Worm (Caenorhabditis elegans) whole organism, L1 larva: Measurements from ENCODE around the gene Y45F10D.7.

Source experiments
- C16A3.4 ChIP-seq: fragments of 150-350 bp; optimal IDR thresholded peaks from 2 replicates; lab custom pipeline; 2014; ENCODE audit warnings: missing biosample characterization, missing genetic modification characterization
- C34B4.2 ChIP-seq: sonication (generic microtip); optimal IDR thresholded peaks from 2 replicates; lab custom pipeline; 2017; ENCODE audit warnings: mild to moderate bottlenecking, missing genetic modification characterization, missing compliant biosample characterization
- F16B12.6 ChIP-seq: fragments of 150-350 bp; optimal IDR thresholded peaks from 2 replicates; lab custom pipeline; 2014; ENCODE audit warnings: missing biosample characterization, missing genetic modification characterization
- alr-1 ChIP-seq: fragments of 200-800 bp; sonication (Bioruptor generic); optimal IDR thresholded peaks from 2 replicates; lab custom pipeline; 2018; ENCODE audit warnings: borderline replicate concordance, mild to moderate bottlenecking, missing genetic modification characterization, missing compliant biosample characterization
- aly-2 ChIP-seq: fragments of 150-350 bp; optimal IDR thresholded peaks from 2 replicates; lab custom pipeline; 2014; ENCODE audit warnings: missing biosample characterization, missing genetic modification characterization
- ama-1 ChIP-seq: fragments of 150-350 bp; optimal IDR thresholded peaks from 2 replicates; lab custom pipeline; 2014
- ceh-8 ChIP-seq: fragments of 200-800 bp; sonication (Bioruptor generic); optimal IDR thresholded peaks from 2 replicates; lab custom pipeline; 2018; ENCODE audit warnings: mild to moderate bottlenecking, missing genetic modification characterization, moderate library complexity, missing compliant biosample characterization
- ceh-82 ChIP-seq, 3 experiments: fragments of 150-350 bp in 1 of 3; sonication (generic microtip) in 2 of 3; optimal IDR thresholded peaks; 2 replicates each; lab custom pipeline; 2014 to 2017; ENCODE audit warnings: missing biosample characterization in 3 of 3, missing genetic modification characterization in 3 of 3
- ceh-90 ChIP-seq: sonication (generic microtip); optimal IDR thresholded peaks from 2 replicates; lab custom pipeline; 2016; ENCODE audit warnings: missing genetic modification characterization, missing compliant biosample characterization
- dpl-1 ChIP-seq, 3 experiments: fragments of 150-350 bp in 2 of 3; sonication (generic microtip) in 1 of 3; optimal IDR thresholded peaks; 2 replicates each; lab custom pipeline; 2014 to 2017; ENCODE audit warnings: missing biosample characterization in 3 of 3, missing genetic modification characterization in 3 of 3, missing genetic modification reagents in 3 of 3
- dsc-1 ChIP-seq: sonication (generic microtip); optimal IDR thresholded peaks from 2 replicates; lab custom pipeline; 2016; ENCODE audit warnings: mild to moderate bottlenecking, missing genetic modification characterization, missing compliant biosample characterization
- efl-1 ChIP-seq, 4 experiments: fragments of 150-350 bp; optimal IDR thresholded peaks in 3 of 4; peaks in 1 of 4; 1 replicate in 1 of 4; 2 replicates in 3 of 4; lab custom pipeline; 2014; ENCODE audit warnings: missing biosample characterization in 2 of 4, missing genetic modification characterization in 2 of 4, missing genetic modification reagents in 2 of 4
- egl-13 ChIP-seq: sonication (generic microtip); optimal IDR thresholded peaks from 2 replicates; lab custom pipeline; 2016; ENCODE audit warnings: missing genotype, missing genetic modification reagents, missing genetic modification characterization, missing compliant biosample characterization
- elt-2 ChIP-seq: sonication (generic microtip); optimal IDR thresholded peaks from 2 replicates; lab custom pipeline; 2016; ENCODE audit warnings: missing genetic modification characterization, mild to moderate bottlenecking, inconsistent platforms, missing compliant biosample characterization, missing genetic modification reagents
- elt-3 ChIP-seq, 6 experiments: fragments of 150-350 bp in 1 of 6; sonication (generic microtip); optimal IDR thresholded peaks; 2 replicates each; lab custom pipeline; 2017 to 2018; ENCODE audit warnings: missing biosample characterization in 6 of 6, missing genetic modification characterization in 6 of 6, inconsistent platforms in 1 of 6
- fkh-10 ChIP-seq: sonication (generic microtip); optimal IDR thresholded peaks from 2 replicates; lab custom pipeline; 2017; ENCODE audit warnings: missing biosample characterization, missing genetic modification reagents, missing genetic modification characterization
- fkh-8 ChIP-seq: sonication (generic microtip); optimal IDR thresholded peaks from 2 replicates; lab custom pipeline; 2016; ENCODE audit warnings: mild to moderate bottlenecking, missing genetic modification characterization, missing compliant biosample characterization
- fos-1 ChIP-seq: fragments of 150-350 bp; optimal IDR thresholded peaks from 2 replicates; lab custom pipeline; 2014; ENCODE audit warnings: missing biosample characterization, missing genetic modification characterization
- hlh-17 ChIP-seq: fragments of 200-800 bp; sonication (Bioruptor generic); optimal IDR thresholded peaks from 2 replicates; lab custom pipeline; 2018; ENCODE audit warnings: missing genetic modification characterization, mild to moderate bottlenecking, missing compliant biosample characterization, moderate library complexity, borderline replicate concordance
- hlh-4 ChIP-seq: sonication (generic microtip); optimal IDR thresholded peaks from 2 replicates; lab custom pipeline; 2016; ENCODE audit warnings: mild to moderate bottlenecking, missing genetic modification characterization, missing compliant biosample characterization
- irx-1 ChIP-seq: sonication (generic microtip); optimal IDR thresholded peaks from 2 replicates; lab custom pipeline; 2016; ENCODE audit warnings: missing genetic modification characterization, missing compliant biosample characterization
- lin-13 ChIP-seq: fragments of 150-350 bp; optimal IDR thresholded peaks from 2 replicates; lab custom pipeline; 2014; ENCODE audit warnings: missing biosample characterization, missing genetic modification reagents, missing genetic modification characterization
- lin-15B ChIP-seq: fragments of 150-350 bp; sonication (generic microtip); optimal IDR thresholded peaks from 3 replicates; lab custom pipeline; 2014; ENCODE audit warnings: missing biosample characterization, missing genetic modification characterization
- lir-3 ChIP-seq: sonication (generic microtip); optimal IDR thresholded peaks from 2 replicates; lab custom pipeline; 2016; ENCODE audit warnings: mild to moderate bottlenecking, missing genetic modification characterization, moderate library complexity, missing compliant biosample characterization; ENCODE audit not compliant: poor library complexity
- lsy-2 ChIP-seq, 2 experiments: fragments of 150-350 bp; optimal IDR thresholded peaks; 2 replicates each; lab custom pipeline; 2014; ENCODE audit warnings: missing biosample characterization in 2 of 2, missing genetic modification characterization in 2 of 2
- mef-2 ChIP-seq: fragments of 150-350 bp; optimal IDR thresholded peaks from 2 replicates; lab custom pipeline; 2014; ENCODE audit warnings: missing biosample characterization, missing genetic modification characterization
- mep-1 ChIP-seq: fragments of 150-350 bp; optimal IDR thresholded peaks from 2 replicates; lab custom pipeline; 2014; ENCODE audit warnings: missing biosample characterization, missing genetic modification characterization
- nhr-237 ChIP-seq: fragments of 150-350 bp; optimal IDR thresholded peaks from 2 replicates; lab custom pipeline; 2014; ENCODE audit warnings: missing biosample characterization, missing genetic modification characterization
- nhr-28 ChIP-seq: fragments of 150-350 bp; optimal IDR thresholded peaks from 2 replicates; lab custom pipeline; 2014; ENCODE audit warnings: missing biosample characterization, missing genetic modification characterization
- nhr-47 ChIP-seq: sonication (generic microtip); optimal IDR thresholded peaks from 2 replicates; lab custom pipeline; 2016; ENCODE audit warnings: mild to moderate bottlenecking, missing genetic modification characterization, moderate library complexity, missing compliant biosample characterization
- nhr-71 ChIP-seq: sonication (generic microtip); optimal IDR thresholded peaks from 2 replicates; lab custom pipeline; 2016; ENCODE audit warnings: mild to moderate bottlenecking, missing genetic modification characterization, moderate library complexity, missing compliant biosample characterization
- nhr-76 ChIP-seq: sonication (generic microtip); optimal IDR thresholded peaks from 2 replicates; lab custom pipeline; 2017; ENCODE audit warnings: missing biosample characterization, missing genetic modification characterization
- nhr-77 ChIP-seq: fragments of 150-350 bp; optimal IDR thresholded peaks from 2 replicates; lab custom pipeline; 2014; ENCODE audit warnings: missing biosample characterization, missing genetic modification characterization
- nhr-84 ChIP-seq: sonication (generic microtip); optimal IDR thresholded peaks from 2 replicates; lab custom pipeline; 2017; ENCODE audit warnings: missing biosample characterization, missing genetic modification characterization
- pag-3 ChIP-seq: sonication (generic microtip); optimal IDR thresholded peaks from 2 replicates; lab custom pipeline; 2017; ENCODE audit warnings: missing genetic modification characterization, mild to moderate bottlenecking, missing compliant biosample characterization, antibody characterized with exemption, borderline replicate concordance; ENCODE audit not compliant: insufficient read depth
- pqm-1 ChIP-seq: sonication (generic microtip); optimal IDR thresholded peaks from 3 replicates; lab custom pipeline; 2017; ENCODE audit warnings: missing biosample characterization, missing genetic modification characterization
- skn-1 ChIP-seq: fragments of 150-350 bp; optimal IDR thresholded peaks from 2 replicates; lab custom pipeline; 2014; ENCODE audit warnings: missing biosample characterization, missing genetic modification characterization
- snpc-4 ChIP-seq: fragments of 150-350 bp; optimal IDR thresholded peaks from 2 replicates; lab custom pipeline; 2014; ENCODE audit warnings: missing biosample characterization, missing genetic modification characterization
- snu-23 ChIP-seq: sonication (generic microtip); optimal IDR thresholded peaks from 2 replicates; lab custom pipeline; 2016; ENCODE audit warnings: missing genetic modification characterization, missing compliant biosample characterization
- sox-4 ChIP-seq: sonication (generic microtip); optimal IDR thresholded peaks from 2 replicates; lab custom pipeline; 2016; ENCODE audit warnings: missing genetic modification characterization, missing compliant biosample characterization
- sptf-1 ChIP-seq: fragments of 150-350 bp; optimal IDR thresholded peaks from 2 replicates; lab custom pipeline; 2014; ENCODE audit warnings: missing biosample characterization, missing genetic modification characterization
- tlp-1 ChIP-seq: fragments of 150-350 bp; optimal IDR thresholded peaks from 2 replicates; lab custom pipeline; 2014; ENCODE audit warnings: missing biosample characterization, missing genetic modification characterization
- unc-30 ChIP-seq: sonication (generic microtip); optimal IDR thresholded peaks from 2 replicates; lab custom pipeline; 2017; ENCODE audit warnings: missing biosample characterization, missing genetic modification characterization
- unc-98 ChIP-seq: fragments of 200-800 bp; sonication (Bioruptor generic); IDR thresholded peaks from 2 replicates; pipeline ENCODE4 v1.3.6; 2022; ENCODE audit warnings: missing genetic modification characterization, missing compliant biosample characterization
- vab-15 ChIP-seq: sonication (generic microtip); optimal IDR thresholded peaks from 2 replicates; lab custom pipeline; 2017; ENCODE audit warnings: missing genotype, mild to moderate bottlenecking, missing genetic modification characterization, missing compliant biosample characterization
- xbp-1 ChIP-seq: sonication (generic microtip); optimal IDR thresholded peaks from 2 replicates; lab custom pipeline; 2016; ENCODE audit warnings: missing genetic modification characterization, missing compliant biosample characterization
- zag-1 ChIP-seq: fragments of 150-350 bp; optimal IDR thresholded peaks from 2 replicates; lab custom pipeline; 2014; ENCODE audit warnings: missing biosample characterization, missing genetic modification characterization
- ztf-4 ChIP-seq: fragments of 150-350 bp; optimal IDR thresholded peaks from 2 replicates; lab custom pipeline; 2014; ENCODE audit warnings: missing biosample characterization, missing genetic modification characterization

The Y45F10D.7 gene

DNA sequence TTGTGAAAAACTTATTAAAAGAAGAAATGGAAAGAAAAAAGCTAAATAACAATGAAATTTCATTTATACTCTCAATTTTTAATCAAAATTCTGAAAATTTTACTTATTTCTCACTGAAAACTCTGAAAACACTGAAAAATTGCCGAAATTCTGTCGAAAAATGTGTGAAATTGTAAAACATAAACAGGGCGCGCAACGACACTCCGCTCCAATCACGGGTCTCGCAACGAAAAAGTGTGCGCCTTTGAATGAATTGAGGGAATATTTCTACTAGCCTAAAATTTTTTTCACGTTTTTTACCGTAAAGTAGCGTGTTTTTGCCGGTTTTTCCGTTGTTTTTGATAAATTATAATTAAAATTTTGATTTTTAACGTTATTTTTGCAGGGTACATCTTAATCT, 11.2 kb upstream of the Y45F10D.7 start, which contains the start of gene rpl-18 (continued):
- TF ChIP-seq egl-13 (tag; lab: Kevin White, UChicago), result peak; percentile 48
- TF ChIP-seq fkh-8 (tag; lab: Kevin White, UChicago), result peak; percentile 69
- no peak for TF ChIP-seq C34B4.2 (tag; lab: Kevin White, UChicago)
- no peak for TF ChIP-seq ceh-8
- TF ChIP-seq vab-15 (tag; lab: Kevin White, UChicago), result peak; percentile 51
- no peak for TF ChIP-seq hlh-17
- TF ChIP-seq fkh-10 (GFP tag; lab: Kevin White, UChicago), result peak; percentile 48
- peak; percentile 66 for TF ChIP-seq F16B12.6 (tag; lab: Kevin White, UChicago)
- peak; percentile 76 for TF ChIP-seq lin-13 (GFP tag; lab: Kevin White, UChicago)
- TF ChIP-seq lin-15B (tag; lab: Kevin White, UChicago), result peak; percentile 95
- peak; percentile 88 to 94 for TF ChIP-seq lsy-2 (tag; optimal IDR thresholded peaks at IDR 0.05; lab: Kevin White, UChicago)
- TF ChIP-seq snpc-4 (tag; lab: Kevin White, UChicago), result peak; percentile 42
- TF ChIP-seq xbp-1 (tag; lab: Kevin White, UChicago), result peak; percentile 80
- TF ChIP-seq ceh-90 (tag; lab: Kevin White, UChicago), result no peak
- TF ChIP-seq nhr-47, result peak; percentile 79
- TF ChIP-seq nhr-77 (tag; lab: Kevin White, UChicago), result peak; percentile 58
- TF ChIP-seq C16A3.4 (tag; lab: Kevin White, UChicago), result peak; percentile 83
- TF ChIP-seq skn-1 (tag; lab: Kevin White, UChicago), result peak; percentile 82
- TF ChIP-seq ceh-82 (tag; optimal IDR thresholded peaks at IDR 0.05; lab: Kevin White, UChicago), result peak; percentile 39 to 86 (median 64)
- no peak for TF ChIP-seq ama-1 (lab: Kevin White, UChicago)
- no peak for TF ChIP-seq tlp-1
- TF ChIP-seq ztf-4 (tag; lab: Kevin White, UChicago), result no peak
- TF ChIP-seq pqm-1 (tag; lab: Kevin White, UChicago), result no peak
- TF ChIP-seq fos-1 (tag; lab: Kevin White, UChicago), result peak; percentile 49
- no peak for TF ChIP-seq unc-98 (GFP tag; lab: Robert Waterston, UW)
- TF ChIP-seq alr-1, result no peak
- TF ChIP-seq nhr-237 (tag; lab: Kevin White, UChicago), result peak; percentile 38
- TF ChIP-seq efl-1 (optimal IDR thresholded peaks at IDR 0.05; lab: Kevin White, UChicago), result peak; percentile 81 to 85
- TF ChIP-seq efl-1 (GFP tag; optimal IDR thresholded peaks at IDR 0.05 in 1 of 2; lab: Kevin White, UChicago), result peak; percentile 77 to 96
- TF ChIP-seq elt-2 (tag; lab: Kevin White, UChicago), result peak; percentile 6
- TF ChIP-seq lir-3 (tag; lab: Kevin White, UChicago), result no peak
- TF ChIP-seq nhr-28 (tag; lab: Kevin White, UChicago), result no peak
- no peak for TF ChIP-seq sptf-1 (tag; lab: Kevin White, UChicago)
- peak; percentile 82 for TF ChIP-seq nhr-71 (tag; lab: Kevin White, UChicago)
- no peak for TF ChIP-seq zag-1
- no peak for TF ChIP-seq mef-2 (tag; lab: Kevin White, UChicago)
- peak; percentile 53 for TF ChIP-seq dsc-1 (tag; lab: Kevin White, UChicago)
- TF ChIP-seq irx-1 (tag; lab: Kevin White, UChicago), result peak; percentile 59
- TF ChIP-seq nhr-76, result no peak
- peak; percentile 3 for TF ChIP-seq aly-2 (tag; lab: Kevin White, UChicago)
- TF ChIP-seq nhr-84 (tag; lab: Kevin White, UChicago), result no peak
- TF ChIP-seq pag-3 (tag; lab: Kevin White, UChicago), result no peak
- no peak for TF ChIP-seq unc-30 (tag; lab: Kevin White, UChicago)
- TF ChIP-seq mep-1 (tag; lab: Kevin White, UChicago), result peak; percentile 85
- no peak for TF ChIP-seq hlh-4
- peak; percentile 47 for TF ChIP-seq sox-4 (tag; lab: Kevin White, UChicago)
- peak in 2 of 6 experiments; percentile 60 to 87 for TF ChIP-seq elt-3 (tag; optimal IDR thresholded peaks at IDR 0.05; lab: Kevin White, UChicago)
- TF ChIP-seq snu-23 (GFP tag; lab: Kevin White, UChicago), result peak; percentile 87
- peak; percentile 74 to 84 (median 80) for TF ChIP-seq dpl-1 (GFP tag; optimal IDR thresholded peaks at IDR 0.05; lab: Kevin White, UChicago)
- TF ChIP-seq, all 84 proteins: peak for 44
